Worm (Caenorhabditis elegans): Measurements from ENCODE around the gene F21A3.2.

ce11 chrV:15498434-15498833, 35.3 kb downstream of the F21A3.2 start, which contains the start of gene C06B8.7:
- TF ChIP-seq lin-39 (tag; optimal IDR thresholded peaks at IDR 0.05) (no peak), tra-1 (GFP tag; IDR thresholded peaks at IDR 0.05) (no peak), hlh-11 (tag; optimal IDR thresholded peaks at IDR 0.05) (no peak), unc-62 (GFP tag; optimal IDR thresholded peaks at IDR 0.05 in 1 of 2) (no peak), unc-62 (tag; optimal IDR thresholded peaks at IDR 0.05) (no peak), madf-5 (GFP tag; IDR thresholded peaks at IDR 0.05) (no peak), fkh-10 (GFP tag; optimal IDR thresholded peaks at IDR 0.05) (no peak), pha-4 (GFP tag; IDR thresholded peaks at IDR 0.05) (no peak), pha-4 (tag; optimal IDR thresholded peaks at IDR 0.05) (no peak), jun-1 (tag; optimal IDR thresholded peaks at IDR 0.05) (no peak)
